Fruit fly (Drosophila melanogaster): ENCODE measurements around the gene Mi-2.

Gene Mi-2

dm6 chr3L:19861215-19861614 is 48.8 kb downstream of the Mi-2 start (continued):
- peak; percentile 24 for TF ChIP-seq caup (GFP tag; optimal IDR thresholded peaks at IDR 0.05; ENCODE audit: severe bottlenecking)
- no peak for TF ChIP-seq C15 (GFP tag; IDR thresholded peaks at IDR 0.05)
- peak; percentile 48 for TF ChIP-seq Ets97D (GFP tag; optimal IDR thresholded peaks at IDR 0.05)
- TF ChIP-seq CG7963 (GFP tag; IDR thresholded peaks at IDR 0.05; ENCODE audit: partially characterized antibody), result no peak
- peak; percentile 95 for TF ChIP-seq NFAT (GFP tag; IDR thresholded peaks at IDR 0.05)
- TF ChIP-seq Sin3A (optimal IDR thresholded peaks at IDR 0.05), result no peak
- TF ChIP-seq pzg (GFP tag; optimal IDR thresholded peaks at IDR 0.05), result peak; percentile 75
- peak; percentile 49 for TF ChIP-seq CG9797 (GFP tag; optimal IDR thresholded peaks at IDR 0.05)
- no peak; the same call in 1 of the 2 replicates for TF ChIP-seq Dref (GFP tag; IDR thresholded peaks at IDR 0.05)
- no peak for TF ChIP-seq jumu (GFP tag; optimal IDR thresholded peaks at IDR 0.05)
- TF ChIP-seq CG11696 (GFP tag; IDR thresholded peaks at IDR 0.05), result no peak
- TF ChIP-seq crc (GFP tag; optimal IDR thresholded peaks at IDR 0.05), result no peak
- peak; percentile 96 for TF ChIP-seq Dp (GFP tag; optimal IDR thresholded peaks at IDR 0.05)
- TF ChIP-seq CG2199 (GFP tag; IDR thresholded peaks at IDR 0.05), result no peak
- peak; percentile 53 for TF ChIP-seq CG1603 (tag; optimal IDR thresholded peaks at IDR 0.05)
- peak; percentile 94 for TF ChIP-seq dm (GFP tag; optimal IDR thresholded peaks at IDR 0.05)
- TF ChIP-seq ci (GFP tag; IDR thresholded peaks at IDR 0.05), result peak; percentile 66
- TF ChIP-seq CG12236 (GFP tag; optimal IDR thresholded peaks at IDR 0.05), result no peak
- peak; percentile 11 for TF ChIP-seq gsb-n (tag; optimal IDR thresholded peaks at IDR 0.05)
- peak; percentile 98 for TF ChIP-seq E2f2 (GFP tag; IDR thresholded peaks at IDR 0.05)
- no peak for TF ChIP-seq usp (GFP tag; optimal IDR thresholded peaks at IDR 0.05)
- TF ChIP-seq Hmr (GFP tag; optimal IDR thresholded peaks at IDR 0.05), result peak; percentile 37
- TF ChIP-seq HmgZ (tag; optimal IDR thresholded peaks at IDR 0.05), result peak; percentile 56
- peak; percentile 47 for TF ChIP-seq Hand (GFP tag; optimal IDR thresholded peaks at IDR 0.05)
- TF ChIP-seq gfzf (GFP tag; optimal IDR thresholded peaks at IDR 0.05), result peak; percentile 51
- TF ChIP-seq lab (GFP tag; optimal IDR thresholded peaks at IDR 0.05), result peak; percentile 38
- TF ChIP-seq CG11247 (GFP tag; IDR thresholded peaks at IDR 0.05), result no peak
- TF ChIP-seq gem (tag; optimal IDR thresholded peaks at IDR 0.05), result no peak
- TF ChIP-seq Atf6 (GFP tag; IDR thresholded peaks at IDR 0.05), result 0 out of 2 replicates have a peak, but pooled peaks have one; percentile 28
- TF ChIP-seq tgo (GFP tag; IDR thresholded peaks at IDR 0.05), result no peak

- TF ChIP-seq row (GFP tag; IDR thresholded peaks at IDR 0.05), result no peak
- peak; percentile 69 for TF ChIP-seq Med (GFP tag)
- TF ChIP-seq sens (GFP tag), result peak; percentile 52
- TF ChIP-seq CG13894 (tag; optimal IDR thresholded peaks at IDR 0.05), result peak; percentile 18
- no peak for TF ChIP-seq jigr1 (GFP tag; IDR thresholded peaks at IDR 0.05)
- TF ChIP-seq vvl (GFP tag; IDR thresholded peaks at IDR 0.05), result peak; percentile 60; the same call in 1 of the 2 replicates
Observed at dm6 chr3L:19857923-19858490, 52.0 kb downstream of the Mi-2 start.

DNA sequence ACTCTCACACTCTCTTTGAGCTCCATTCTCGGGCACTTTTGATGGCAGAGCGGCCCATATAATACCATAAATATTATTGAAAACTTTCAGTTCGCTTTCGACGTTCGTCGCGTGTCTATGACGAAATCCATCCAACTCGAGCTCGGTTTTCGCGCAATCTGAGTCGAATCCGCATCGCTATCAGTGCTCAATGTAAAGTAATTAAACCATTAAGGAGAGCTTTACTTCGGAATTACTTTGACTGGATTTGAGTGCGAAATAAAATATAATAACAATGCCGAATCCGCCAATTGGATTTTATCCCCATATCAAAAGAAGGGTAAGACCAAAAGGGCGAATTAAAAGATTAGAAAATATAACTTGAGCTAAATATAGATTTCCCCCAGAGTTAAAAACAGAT is 61.9 kb downstream of the Mi-2 start:
- peak; percentile 31 for TF ChIP-seq sens (GFP tag)
- TF ChIP-seq pzg (GFP tag; optimal IDR thresholded peaks at IDR 0.05), result no peak

DNA sequence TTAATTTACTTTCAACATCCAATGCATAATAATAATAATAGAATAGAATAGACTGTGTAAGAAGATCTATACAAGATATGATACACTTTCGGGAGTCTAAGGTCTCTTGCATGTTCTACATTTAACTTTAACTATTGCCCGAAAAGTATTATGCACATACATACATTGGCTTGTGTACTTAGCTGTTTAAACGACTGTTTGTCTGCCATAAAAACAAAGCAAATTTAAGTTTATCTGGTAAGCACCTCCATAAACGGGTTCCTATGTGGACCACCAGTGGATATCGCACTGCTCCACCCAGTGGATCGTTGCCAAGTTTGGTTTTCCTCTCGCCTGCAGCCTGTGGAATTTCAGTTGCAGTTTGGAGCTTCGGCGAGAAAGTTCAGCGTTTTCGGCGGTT is 63.1 kb downstream of the Mi-2 start:
- no peak for TF ChIP-seq da (GFP tag; optimal IDR thresholded peaks at IDR 0.05)
- TF ChIP-seq CG7556 (GFP tag; optimal IDR thresholded peaks at IDR 0.05), result peak; percentile 37
- peak; percentile 25 for TF ChIP-seq scrt (GFP tag; optimal IDR thresholded peaks at IDR 0.05)
- no peak for TF ChIP-seq CG11398 (GFP tag; optimal IDR thresholded peaks at IDR 0.05)
- TF ChIP-seq MTF-1 (GFP tag; optimal IDR thresholded peaks at IDR 0.05; ENCODE audit: borderline replicate concordance), result peak; percentile 24
- TF ChIP-seq CG32767 (GFP tag; IDR thresholded peaks at IDR 0.05), result no peak
- TF ChIP-seq sug (tag; optimal IDR thresholded peaks at IDR 0.05), result peak; percentile 34
- TF ChIP-seq gcm (GFP tag; optimal IDR thresholded peaks at IDR 0.05), result no peak
- peak; percentile 72 for TF ChIP-seq schlank (tag; optimal IDR thresholded peaks at IDR 0.05)
- TF ChIP-seq CG9817 (tag; optimal IDR thresholded peaks at IDR 0.05), result peak; percentile 10
- peak; percentile 39 for TF ChIP-seq CG7987 (GFP tag; optimal IDR thresholded peaks at IDR 0.05)
- no peak for TF ChIP-seq BEAF-32 (GFP tag; optimal IDR thresholded peaks at IDR 0.05)
- TF ChIP-seq Meics (GFP tag; optimal IDR thresholded peaks at IDR 0.05), result peak; percentile 41

Measured in whole organism, embryonic.